Fruit fly (Drosophila melanogaster): ENCODE results near the gene CG45413.

The CG45413 gene

DNA sequence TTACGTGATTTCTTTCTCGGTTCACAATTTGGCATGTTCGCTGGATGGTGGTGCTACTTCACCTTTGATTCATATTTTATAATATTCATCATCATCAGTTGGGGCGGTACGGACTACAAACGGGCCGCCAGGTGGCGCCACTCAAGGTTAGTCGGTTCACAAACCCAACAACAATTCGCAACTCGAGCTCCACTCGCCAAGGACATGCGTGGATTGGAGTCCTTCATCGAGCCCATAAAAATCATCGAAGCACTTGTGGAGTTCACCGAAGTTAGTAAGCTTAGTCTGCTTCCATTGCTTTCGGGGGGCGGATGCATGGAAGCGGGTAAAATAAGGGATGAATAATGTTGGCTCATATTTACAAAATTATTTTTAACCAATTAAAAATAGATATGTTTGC, 25.0 kb downstream of the CG45413 start (continued):
- TF ChIP-seq dan (GFP tag; IDR thresholded peaks at IDR 0.05), result no peak
- no peak for TF ChIP-seq hkb (optimal IDR thresholded peaks at IDR 0.05)
- no peak for TF ChIP-seq hkb (GFP tag; IDR thresholded peaks at IDR 0.05)
- TF ChIP-seq CG3281 (GFP tag; optimal IDR thresholded peaks at IDR 0.05), result no peak
- no peak for TF ChIP-seq Doc2 (GFP tag; IDR thresholded peaks at IDR 0.05)
- TF ChIP-seq CG7745 (tag; optimal IDR thresholded peaks at IDR 0.05), result no peak
- no peak for TF ChIP-seq CG6254 (GFP tag; optimal IDR thresholded peaks at IDR 0.05)
- TF ChIP-seq CG13775 (GFP tag; optimal IDR thresholded peaks at IDR 0.05), result no peak
- no peak for TF ChIP-seq Hey (tag; optimal IDR thresholded peaks at IDR 0.05)
- TF ChIP-seq CG1832 (GFP tag; optimal IDR thresholded peaks at IDR 0.05), result no peak
- peak; percentile 82 for TF ChIP-seq scrt (GFP tag; optimal IDR thresholded peaks at IDR 0.05)
- peak; percentile 41 for TF ChIP-seq Med (GFP tag)
- no peak for TF ChIP-seq yki (optimal IDR thresholded peaks at IDR 0.05)
- TF ChIP-seq CG12744 (GFP tag; optimal IDR thresholded peaks at IDR 0.05), result no peak
- TF ChIP-seq fru (optimal IDR thresholded peaks at IDR 0.05), result no peak
- no peak for TF ChIP-seq cas (GFP tag; IDR thresholded peaks at IDR 0.05)
- TF ChIP-seq CG12659 (GFP tag; optimal IDR thresholded peaks at IDR 0.05), result no peak
- no peak for TF ChIP-seq Dbx (GFP tag; IDR thresholded peaks at IDR 0.05)
- TF ChIP-seq Ets97D (GFP tag; optimal IDR thresholded peaks at IDR 0.05), result no peak
- TF ChIP-seq vvl (GFP tag; IDR thresholded peaks at IDR 0.05), result no peak
- TF ChIP-seq vfl (GFP tag; optimal IDR thresholded peaks at IDR 0.05), result no peak
- no peak for TF ChIP-seq CG15269 (tag; optimal IDR thresholded peaks at IDR 0.05)
- TF ChIP-seq Deaf1 (tag; optimal IDR thresholded peaks at IDR 0.05), result peak; percentile 67
- no peak for TF ChIP-seq repo (GFP tag; optimal IDR thresholded peaks at IDR 0.05)
- TF ChIP-seq CG8290 (GFP tag; optimal IDR thresholded peaks at IDR 0.05), result peak; percentile 20
- TF ChIP-seq CG8290 (tag; optimal IDR thresholded peaks at IDR 0.05), result peak in 1 of 2 experiments; percentile 17
- TF ChIP-seq mld (GFP tag; IDR thresholded peaks at IDR 0.05; ENCODE audit: partially characterized antibody), result no peak
- TF ChIP-seq CG1603 (tag; optimal IDR thresholded peaks at IDR 0.05), result no peak
- no peak for TF ChIP-seq bab2 (GFP tag; optimal IDR thresholded peaks at IDR 0.05)
- peak; percentile 15 for TF ChIP-seq stwl (tag; optimal IDR thresholded peaks at IDR 0.05)
- no peak for TF ChIP-seq CG17361 (GFP tag; IDR thresholded peaks at IDR 0.05)
- TF ChIP-seq bbx (GFP tag; IDR thresholded peaks at IDR 0.05; ENCODE audit: partially characterized antibody), result 0 out of 2 replicates have a peak, but pooled peaks have one; percentile 13
- TF ChIP-seq CG12299 (tag; optimal IDR thresholded peaks at IDR 0.05), result no peak
- no peak for TF ChIP-seq CG30431 (GFP tag; optimal IDR thresholded peaks at IDR 0.05)
- TF ChIP-seq CG10462 (GFP tag; optimal IDR thresholded peaks at IDR 0.05), result no peak
- TF ChIP-seq fu2 (GFP tag; optimal IDR thresholded peaks at IDR 0.05), result no peak
- no peak for TF ChIP-seq Sry-δ (GFP tag; optimal IDR thresholded peaks at IDR 0.05)
- TF ChIP-seq exex (tag; optimal IDR thresholded peaks at IDR 0.05), result no peak
- TF ChIP-seq slbo (GFP tag; IDR thresholded peaks at IDR 0.05), result peak; percentile 11; the same call in 1 of the 2 replicates
- no peak for TF ChIP-seq kay (GFP tag; optimal IDR thresholded peaks at IDR 0.05)
- TF ChIP-seq CG6683 (GFP tag; optimal IDR thresholded peaks at IDR 0.05), result no peak
- peak; percentile 52 for TF ChIP-seq CG4360 (GFP tag; IDR thresholded peaks at IDR 0.05)
- TF ChIP-seq CG10431 (GFP tag; optimal IDR thresholded peaks at IDR 0.05), result no peak
- 0 out of 3 replicates have a peak, but pooled peaks have one; percentile 28 for TF ChIP-seq CG11456 (GFP tag; IDR thresholded peaks at IDR 0.05)
- TF ChIP-seq pita (GFP tag; optimal IDR thresholded peaks at IDR 0.05), result peak; percentile 28

Data from whole organism, embryonic.